Fruit fly (Drosophila melanogaster): ENCODE data around the gene ATPsynbeta.

The ATPsynbeta gene

DNA sequence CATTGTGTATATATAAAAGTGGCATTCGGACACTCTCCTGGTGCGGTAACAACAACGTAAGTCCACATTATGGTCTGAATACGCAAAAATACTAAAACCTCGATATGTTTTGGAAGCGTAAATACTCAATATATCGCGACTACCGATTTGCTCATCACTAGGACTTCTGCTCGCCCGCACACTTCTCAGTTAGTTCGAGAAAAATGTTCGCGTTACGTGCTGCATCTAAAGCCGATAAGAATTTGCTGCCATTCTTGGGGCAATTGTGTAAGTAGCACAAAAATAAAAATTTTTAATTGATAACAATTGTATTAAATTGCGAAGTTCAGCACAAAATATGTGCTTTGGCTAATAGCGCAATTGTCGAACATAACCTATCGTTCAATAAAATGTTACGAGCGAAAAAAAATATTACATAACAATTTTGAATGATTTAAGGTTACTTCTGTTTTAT, 430 bp downstream of the ATPsynbeta start, which contains the start of gene CG11076:
CG11076 (minus strand) TSS at position 71 of the 454 bp plus-strand sequence.
- TF ChIP-seq ttk (optimal IDR thresholded peaks at IDR 0.05) (no peak), Myc (optimal IDR thresholded peaks at IDR 0.05) (no peak), h (optimal IDR thresholded peaks at IDR 0.05) (no peak), insv (optimal IDR thresholded peaks at IDR 0.05) (no peak), Sin3A (optimal IDR thresholded peaks at IDR 0.05) (no peak), psq (optimal IDR thresholded peaks at IDR 0.05) (no peak)

- TF ChIP-seq ttk (optimal IDR thresholded peaks at IDR 0.05) (peak; percentile 35), Sin3A (optimal IDR thresholded peaks at IDR 0.05) (no peak)
Observed at dm6 chr4:1032610-1033297, 1.5 kb downstream of the ATPsynbeta start.

DNA sequence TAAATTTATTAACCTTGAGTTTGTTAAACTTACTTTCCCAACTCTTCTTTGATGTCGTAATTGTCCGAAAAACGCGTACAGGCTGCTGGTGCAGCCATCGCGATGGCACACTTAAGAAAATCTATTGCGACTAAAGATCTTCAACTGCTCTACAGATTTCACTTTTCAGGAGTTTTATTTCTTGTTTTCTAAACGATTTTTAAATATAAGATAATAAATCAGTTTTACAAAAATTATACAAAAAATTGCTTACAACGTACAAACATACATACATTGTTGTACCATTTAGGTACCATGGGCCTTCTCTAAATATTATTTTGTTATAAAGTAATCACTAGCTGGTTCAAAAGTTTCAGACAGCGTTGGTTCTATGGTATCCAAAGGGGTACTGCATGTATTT, 19.1 kb downstream of the ATPsynbeta start:
- TF ChIP-seq insv (optimal IDR thresholded peaks at IDR 0.05) (no peak), psq (optimal IDR thresholded peaks at IDR 0.05) (no peak), ttk (optimal IDR thresholded peaks at IDR 0.05) (no peak), h (optimal IDR thresholded peaks at IDR 0.05) (no peak), Myc (optimal IDR thresholded peaks at IDR 0.05) (no peak), Sin3A (optimal IDR thresholded peaks at IDR 0.05) (no peak)

DNA sequence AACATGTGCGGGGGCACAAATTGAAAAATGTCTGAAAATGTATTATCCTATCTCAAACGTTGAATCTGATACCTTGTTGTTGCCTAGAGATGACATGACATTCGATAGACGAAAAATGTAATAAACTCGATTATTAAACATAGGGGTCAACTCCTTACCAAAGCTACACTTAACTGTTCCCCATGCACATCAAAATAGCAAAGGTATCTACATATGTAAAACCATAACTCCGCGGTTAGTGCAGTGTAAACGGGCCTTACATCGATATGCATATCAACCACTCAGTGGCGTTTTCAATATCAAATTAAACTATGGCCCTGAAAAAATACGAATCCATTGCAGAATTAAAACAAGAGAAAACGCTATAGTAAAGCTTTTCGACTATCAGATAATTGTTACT, 20.0 kb downstream of the ATPsynbeta start:
- no peak for TF ChIP-seq insv (optimal IDR thresholded peaks at IDR 0.05)
- no peak for TF ChIP-seq h (optimal IDR thresholded peaks at IDR 0.05)
- no peak for TF ChIP-seq Sin3A (optimal IDR thresholded peaks at IDR 0.05)
- no peak for TF ChIP-seq Myc (optimal IDR thresholded peaks at IDR 0.05)
- TF ChIP-seq ttk (optimal IDR thresholded peaks at IDR 0.05), result no peak
- no peak for TF ChIP-seq psq (optimal IDR thresholded peaks at IDR 0.05)

DNA sequence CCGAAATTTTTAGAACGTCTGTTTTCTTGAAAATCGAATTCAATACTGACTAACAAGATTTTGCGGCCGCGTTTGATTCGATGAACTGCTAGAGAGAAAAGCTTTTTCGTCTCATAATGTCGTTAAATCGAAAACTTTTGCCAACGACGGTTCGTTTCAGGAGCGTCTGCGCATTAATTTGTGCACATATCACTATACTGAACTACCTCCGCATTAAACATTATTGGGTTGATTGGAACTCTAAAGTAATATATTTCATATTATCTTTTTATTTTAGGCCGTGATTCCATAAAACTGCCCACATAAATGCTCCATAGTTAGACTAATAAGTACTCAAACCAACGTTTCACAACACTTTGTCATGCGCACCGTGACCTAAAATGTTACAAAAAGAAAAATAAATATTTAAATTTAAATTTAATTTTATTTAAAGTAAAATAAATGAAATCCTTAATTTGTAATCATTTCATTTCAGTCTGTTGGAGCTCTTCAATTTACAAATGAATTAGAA, 22.4 kb downstream of the ATPsynbeta start, which contains the start of gene CaMKII:
CaMKII (minus strand) TSS at position 51 of the 511 bp plus-strand sequence.
- TF ChIP-seq ttk (optimal IDR thresholded peaks at IDR 0.05), result no peak
- no peak for TF ChIP-seq Sin3A (optimal IDR thresholded peaks at IDR 0.05)
- no peak for TF ChIP-seq psq (optimal IDR thresholded peaks at IDR 0.05)
- TF ChIP-seq h (optimal IDR thresholded peaks at IDR 0.05), result no peak
- TF ChIP-seq Myc (optimal IDR thresholded peaks at IDR 0.05), result no peak
- no peak for TF ChIP-seq insv (optimal IDR thresholded peaks at IDR 0.05)

- TF ChIP-seq h (optimal IDR thresholded peaks at IDR 0.05) (no peak), insv (optimal IDR thresholded peaks at IDR 0.05) (no peak)
Observed at dm6 chr4:1060373-1061094, 29.2 kb downstream of the ATPsynbeta start, which contains the start of gene apolpp. apolpp (plus strand) TSS chr4:1060969.

DNA sequence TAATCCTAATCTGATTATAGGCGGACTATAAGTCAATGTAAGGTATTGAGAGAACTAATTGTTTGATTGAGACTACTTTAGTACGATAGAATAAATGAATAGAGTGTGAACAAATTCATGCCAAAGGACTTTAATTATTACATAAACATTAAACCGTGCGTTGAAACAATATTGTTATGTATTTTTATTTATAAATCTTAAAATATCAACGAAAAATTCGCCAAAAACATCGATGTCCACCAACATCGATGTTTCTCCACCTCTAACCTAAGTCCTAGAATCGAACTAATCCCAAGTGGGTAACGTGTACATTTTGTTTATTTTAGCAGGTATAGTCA, 29.8 kb downstream of the ATPsynbeta start:
- TF ChIP-seq Myc (optimal IDR thresholded peaks at IDR 0.05), result no peak
- no peak for TF ChIP-seq ttk (optimal IDR thresholded peaks at IDR 0.05)
- TF ChIP-seq h (optimal IDR thresholded peaks at IDR 0.05), result no peak
- TF ChIP-seq psq (optimal IDR thresholded peaks at IDR 0.05), result no peak
- no peak for TF ChIP-seq Sin3A (optimal IDR thresholded peaks at IDR 0.05)
- TF ChIP-seq insv (optimal IDR thresholded peaks at IDR 0.05), result no peak

DNA sequence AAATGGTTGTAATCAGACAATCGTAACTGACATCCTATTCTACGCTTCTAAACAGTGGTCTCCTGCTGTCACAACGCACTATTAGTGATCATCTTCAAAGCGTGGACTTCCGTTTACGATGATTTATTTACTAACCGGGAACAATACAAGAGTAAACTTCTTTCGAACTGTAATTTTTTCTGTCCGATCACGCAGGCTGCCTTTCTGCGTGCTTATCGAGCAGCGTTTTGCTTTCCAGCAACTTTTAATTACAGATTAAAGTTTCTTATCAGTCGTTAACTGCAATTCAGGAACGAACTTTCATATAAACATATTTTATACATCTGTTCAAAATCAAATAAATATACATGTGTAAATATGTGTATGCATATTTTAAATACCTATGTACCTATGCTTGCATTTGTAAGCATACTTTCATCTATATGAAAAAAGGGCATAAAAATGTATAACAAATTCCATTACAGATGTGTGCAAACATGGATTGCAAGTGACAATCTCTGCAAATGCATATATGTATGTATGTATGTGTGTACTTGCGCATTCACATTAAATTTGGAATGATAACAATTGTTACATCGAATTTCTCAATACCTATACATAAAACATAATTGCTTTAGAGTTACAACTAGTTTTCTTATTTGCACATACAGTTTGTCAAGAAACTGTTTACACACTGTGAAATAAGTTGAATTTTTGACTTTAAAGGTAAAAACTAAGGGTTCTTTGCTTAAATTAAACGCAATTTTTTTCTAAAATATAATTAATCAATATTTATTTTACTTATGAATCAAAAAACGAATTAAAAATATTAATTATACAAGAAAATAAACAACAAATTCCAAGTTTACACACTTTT, 31.9 kb downstream of the ATPsynbeta start:
- TF ChIP-seq ttk (optimal IDR thresholded peaks at IDR 0.05), result no peak
- TF ChIP-seq Myc (optimal IDR thresholded peaks at IDR 0.05), result no peak
- TF ChIP-seq h (optimal IDR thresholded peaks at IDR 0.05), result no peak
- TF ChIP-seq Sin3A (optimal IDR thresholded peaks at IDR 0.05), result no peak
- no peak for TF ChIP-seq psq (optimal IDR thresholded peaks at IDR 0.05)
- no peak for TF ChIP-seq insv (optimal IDR thresholded peaks at IDR 0.05)

- TF ChIP-seq h (optimal IDR thresholded peaks at IDR 0.05), result no peak
- TF ChIP-seq Myc (optimal IDR thresholded peaks at IDR 0.05), result no peak
- TF ChIP-seq Sin3A (optimal IDR thresholded peaks at IDR 0.05), result no peak
- TF ChIP-seq ttk (optimal IDR thresholded peaks at IDR 0.05), result no peak
- TF ChIP-seq insv (optimal IDR thresholded peaks at IDR 0.05), result no peak
- TF ChIP-seq psq (optimal IDR thresholded peaks at IDR 0.05), result no peak
Observed at dm6 chr4:1064219-1064618, 32.9 kb downstream of the ATPsynbeta start.

DNA sequence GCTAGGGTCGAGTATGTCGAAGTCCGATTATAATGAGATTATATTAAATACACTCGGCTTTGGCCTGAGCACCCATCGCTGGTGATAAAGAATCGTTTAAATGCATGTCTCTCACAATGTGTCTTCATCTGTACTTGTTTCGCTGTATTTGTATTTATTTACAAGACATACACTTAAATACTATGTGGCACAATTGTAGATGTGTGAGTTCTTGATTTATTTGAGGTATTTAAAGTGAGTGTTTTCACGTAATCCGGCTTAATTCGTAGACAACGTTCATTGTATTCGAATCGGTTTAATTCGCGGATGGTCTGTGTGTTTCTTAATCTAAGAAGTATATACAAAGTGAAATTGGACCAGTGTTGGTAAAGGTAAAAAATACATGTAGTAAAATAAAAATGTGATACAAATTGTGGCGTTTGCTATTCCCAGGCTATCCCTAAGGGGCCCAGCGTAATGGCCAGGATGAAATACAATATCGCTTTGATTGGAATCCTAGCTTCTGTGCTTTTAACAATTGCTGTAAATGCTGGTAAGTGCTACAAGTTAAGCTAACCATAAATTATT, 33.5 kb downstream of the ATPsynbeta start, which contains the start of gene Zyx:
Zyx (minus strand) TSS at position 350 of the 567 bp plus-strand sequence.
- no peak for TF ChIP-seq ttk (optimal IDR thresholded peaks at IDR 0.05)
- no peak for TF ChIP-seq Sin3A (optimal IDR thresholded peaks at IDR 0.05)
- TF ChIP-seq h (optimal IDR thresholded peaks at IDR 0.05), result no peak
- TF ChIP-seq Myc (optimal IDR thresholded peaks at IDR 0.05), result no peak
- TF ChIP-seq insv (optimal IDR thresholded peaks at IDR 0.05), result no peak
- TF ChIP-seq psq (optimal IDR thresholded peaks at IDR 0.05), result no peak
